Worm (Caenorhabditis elegans): ENCODE data around the gene T15H9.5.

T15H9.5 gene

DNA sequence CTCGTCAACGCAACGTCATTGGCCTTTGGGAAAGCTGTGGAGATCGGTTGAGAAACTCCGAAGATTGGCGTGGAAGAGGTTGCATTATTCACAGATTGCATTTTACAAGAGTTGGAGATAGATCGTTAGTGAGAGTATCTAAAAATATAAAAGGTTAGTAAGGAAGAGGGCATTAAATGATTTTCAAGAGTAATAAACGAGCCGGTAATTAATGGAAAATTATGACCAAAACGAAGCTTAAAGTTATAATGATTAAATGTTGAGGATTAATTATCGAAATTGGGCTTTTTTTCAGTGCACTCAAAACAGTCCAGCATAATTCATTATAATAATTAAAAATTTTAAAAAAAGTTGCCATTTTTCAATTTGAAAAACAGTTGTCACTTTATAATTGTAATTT lies 2.0 kb downstream of the T15H9.5 start, which contains the start of gene pap-2:
Gene pap-2 (minus strand): TSS at position 101 of the 400 bp plus-strand sequence.
- TF ChIP-seq elt-2 (tag; optimal IDR thresholded peaks at IDR 0.05): no peak
- no peak for TF ChIP-seq ceh-48 (tag; optimal IDR thresholded peaks at IDR 0.05)
- no peak for TF ChIP-seq fkh-10 (GFP tag; optimal IDR thresholded peaks at IDR 0.05)
- no peak for TF ChIP-seq ahr-1 (tag; optimal IDR thresholded peaks at IDR 0.05)

DNA sequence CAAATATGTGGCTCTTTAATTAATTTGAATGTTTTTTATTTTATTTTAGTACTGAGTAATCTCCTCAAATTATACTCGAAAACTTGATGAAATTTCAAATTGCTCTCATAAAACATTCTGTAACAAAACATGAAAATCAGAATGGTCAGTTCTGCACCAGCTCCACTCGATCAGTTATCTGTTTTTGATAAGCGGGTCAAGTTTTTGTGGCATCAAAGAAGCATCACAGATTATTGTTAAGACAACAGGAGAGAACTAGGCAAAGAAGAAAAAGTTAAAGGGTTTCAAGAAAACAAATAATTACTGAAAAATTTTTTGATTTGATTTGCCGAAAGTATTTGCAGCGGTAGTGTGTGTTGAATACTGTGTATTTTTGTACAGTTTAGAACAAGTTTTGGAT lies 4.1 kb downstream of the T15H9.5 start:
- TF ChIP-seq ceh-14 (tag; optimal IDR thresholded peaks at IDR 0.05) (no peak), ztf-16 (tag; optimal IDR thresholded peaks at IDR 0.05) (no peak), unc-55 (GFP tag; optimal IDR thresholded peaks at IDR 0.05) (no peak), rnt-1 (tag; optimal IDR thresholded peaks at IDR 0.05) (no peak), F13H6.1 (tag; optimal IDR thresholded peaks at IDR 0.05) (no peak), ceh-48 (tag; optimal IDR thresholded peaks at IDR 0.05) (no peak), elt-4 (tag; optimal IDR thresholded peaks at IDR 0.05) (no peak), ama-1 (optimal IDR thresholded peaks at IDR 0.05) (no peak)

DNA sequence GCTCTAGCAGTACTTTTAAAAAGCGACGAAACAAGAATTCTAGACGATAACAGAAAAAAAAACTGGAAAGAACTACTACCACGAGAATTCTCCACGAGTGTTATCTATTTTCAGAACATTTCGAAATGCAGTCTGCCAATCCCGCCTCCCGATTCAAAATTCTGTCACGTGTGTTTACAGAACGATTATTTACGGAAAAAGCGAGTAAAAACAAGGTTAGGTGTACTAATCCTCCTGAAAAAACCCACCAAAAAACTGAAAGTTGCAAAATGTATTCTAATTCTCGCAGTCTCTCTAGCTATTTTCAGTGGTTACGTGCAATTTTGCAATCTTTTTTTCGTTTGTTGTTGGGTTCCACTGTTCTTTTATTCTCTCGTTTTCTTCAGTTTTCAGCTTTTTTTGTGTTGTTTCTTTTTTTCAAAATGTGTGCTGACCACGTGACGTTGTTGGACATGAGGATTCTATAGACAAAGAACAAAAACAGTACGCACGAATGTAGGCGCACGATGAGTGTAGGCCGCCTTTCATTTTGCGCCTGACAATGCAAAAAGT lies 4.7 kb downstream of the T15H9.5 start:
- TF ChIP-seq ttx-3 (tag; optimal IDR thresholded peaks at IDR 0.05) (no peak), sox-4 (tag; optimal IDR thresholded peaks at IDR 0.05) (no peak), madf-2 (tag; optimal IDR thresholded peaks at IDR 0.05) (no peak), rnt-1 (tag; optimal IDR thresholded peaks at IDR 0.05) (no peak), tbx-7 (tag; optimal IDR thresholded peaks at IDR 0.05) (no peak), sdc-2 (tag; optimal IDR thresholded peaks at IDR 0.05) (no peak), hlh-13 (GFP tag; optimal IDR thresholded peaks at IDR 0.05) (no peak), K09A11.1 (tag; optimal IDR thresholded peaks at IDR 0.05; ENCODE audit: insufficient read depth) (no peak), ceh-45 (GFP tag; IDR thresholded peaks at IDR 0.05) (no peak), ceh-9 (tag; optimal IDR thresholded peaks at IDR 0.05) (no peak), unc-86 (tag; optimal IDR thresholded peaks at IDR 0.05) (no peak), ceh-6 (GFP tag; optimal IDR thresholded peaks at IDR 0.05) (no peak), pha-4 (tag; optimal IDR thresholded peaks at IDR 0.05) (no peak), elt-4 (tag; optimal IDR thresholded peaks at IDR 0.05) (no peak), elt-2 (tag; optimal IDR thresholded peaks at IDR 0.05) (no peak), mec-3 (tag; optimal IDR thresholded peaks at IDR 0.05; ENCODE audit: borderline replicate concordance) (no peak), pat-9 (tag; optimal IDR thresholded peaks at IDR 0.05) (no peak), lin-11 (tag; optimal IDR thresholded peaks at IDR 0.05) (no peak), zip-5 (tag; optimal IDR thresholded peaks at IDR 0.05) (no peak), lim-6 (tag; optimal IDR thresholded peaks at IDR 0.05) (no peak)

DNA sequence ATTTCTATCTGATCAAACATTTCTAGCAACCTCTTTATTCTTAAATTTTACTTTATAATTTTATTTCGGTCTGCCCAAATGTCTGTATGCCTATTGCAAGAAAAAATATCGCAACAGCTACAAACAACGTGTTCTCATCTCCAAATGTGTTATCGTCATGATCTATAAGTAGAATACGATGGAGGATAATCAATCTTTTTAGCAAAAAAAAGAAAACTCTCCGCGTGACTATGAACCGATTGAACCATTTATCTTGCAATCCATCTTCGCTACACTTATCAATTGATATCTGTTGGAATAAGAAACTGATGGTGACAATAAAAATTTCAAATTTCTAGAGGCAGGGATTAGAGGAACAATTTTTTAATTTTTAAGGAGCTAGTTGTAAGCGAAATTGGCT lies 5.3 kb downstream of the T15H9.5 start:
- TF ChIP-seq hlh-8 (tag; optimal IDR thresholded peaks at IDR 0.05) (no peak), ztf-16 (tag; optimal IDR thresholded peaks at IDR 0.05) (no peak), pha-2 (tag; optimal IDR thresholded peaks at IDR 0.05) (no peak), pros-1 (tag; optimal IDR thresholded peaks at IDR 0.05) (no peak), C08G9.2 (tag; optimal IDR thresholded peaks at IDR 0.05) (no peak), npax-4 (tag; optimal IDR thresholded peaks at IDR 0.05) (no peak), ceh-18 (tag; optimal IDR thresholded peaks at IDR 0.05) (no peak), eyg-1 (tag; optimal IDR thresholded peaks at IDR 0.05) (no peak)

DNA sequence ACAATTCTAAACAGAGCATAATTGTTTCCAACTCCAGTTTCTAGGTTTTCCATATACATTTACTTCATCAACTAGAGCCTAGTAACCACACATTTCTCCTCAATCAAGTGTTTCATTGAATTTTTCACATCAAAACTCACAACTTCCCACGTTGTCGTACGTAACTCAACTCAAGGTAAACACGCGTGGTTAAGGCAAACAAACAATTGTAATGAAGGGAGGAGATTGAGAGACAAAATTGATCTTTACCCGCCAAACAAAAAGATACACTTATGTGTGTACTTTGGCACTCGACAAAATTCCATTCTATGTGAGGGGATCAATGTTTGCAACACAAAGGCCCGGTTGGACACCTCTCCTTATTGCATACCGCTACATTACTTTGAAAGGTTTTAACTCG lies 5.9 kb downstream of the T15H9.5 start, which contains the start of gene nhr-19:
Gene nhr-19 (minus strand): TSS at position 191 of the 400 bp plus-strand sequence.
- TF ChIP-seq ref-2 (tag; optimal IDR thresholded peaks at IDR 0.05) (no peak), ama-1 (optimal IDR thresholded peaks at IDR 0.05) (no peak), pag-3 (tag; optimal IDR thresholded peaks at IDR 0.05; ENCODE audit: borderline replicate concordance) (no peak), hlh-30 (tag; optimal IDR thresholded peaks at IDR 0.05; ENCODE audit: insufficient read depth) (no peak), K02D7.2 (tag; optimal IDR thresholded peaks at IDR 0.05) (no peak), lin-11 (tag; optimal IDR thresholded peaks at IDR 0.05) (no peak), fkh-10 (GFP tag; optimal IDR thresholded peaks at IDR 0.05) (no peak), unc-86 (tag; optimal IDR thresholded peaks at IDR 0.05) (no peak), pat-9 (tag; optimal IDR thresholded peaks at IDR 0.05) (no peak), hlh-8 (tag; optimal IDR thresholded peaks at IDR 0.05) (no peak), hlh-13 (GFP tag; optimal IDR thresholded peaks at IDR 0.05) (no peak), ceh-31 (tag; optimal IDR thresholded peaks at IDR 0.05) (no peak), F13H6.1 (tag; optimal IDR thresholded peaks at IDR 0.05) (no peak), Y22D7AL.16 (tag; optimal IDR thresholded peaks at IDR 0.05) (no peak)
